Worm (Caenorhabditis elegans): ENCODE measurements around the gene sru-2.

DNA sequence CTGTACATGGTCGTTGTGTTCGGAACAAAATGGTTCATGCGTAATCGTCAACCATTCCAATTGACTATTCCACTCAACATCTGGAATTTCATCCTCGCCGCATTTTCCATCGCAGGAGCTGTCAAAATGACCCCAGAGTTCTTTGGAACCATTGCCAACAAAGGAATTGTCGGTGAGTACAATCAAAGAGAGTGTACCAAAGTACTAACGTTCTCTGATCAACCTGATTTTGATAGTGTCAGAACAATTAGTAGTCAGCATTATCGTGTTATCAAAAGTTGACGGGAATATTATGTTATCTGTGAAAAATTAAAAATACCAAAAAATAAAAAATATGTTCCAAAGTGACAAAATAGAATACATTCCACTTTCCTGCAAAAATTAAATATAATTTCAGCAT lies 40.9 kb downstream of the sru-2 start:
- TF ChIP-seq mdl-1 (tag; optimal IDR thresholded peaks at IDR 0.05), result no peak
- no peak for TF ChIP-seq ZK546.5 (tag; optimal IDR thresholded peaks at IDR 0.05)
- TF ChIP-seq F13H6.1 (tag; optimal IDR thresholded peaks at IDR 0.05), result no peak
- no peak for TF ChIP-seq ztf-11 (tag; optimal IDR thresholded peaks at IDR 0.05)
- no peak for TF ChIP-seq ceh-16 (tag; optimal IDR thresholded peaks at IDR 0.05)
- TF ChIP-seq alr-1 (tag; optimal IDR thresholded peaks at IDR 0.05), result no peak
- no peak for TF ChIP-seq R02D3.7 (tag; optimal IDR thresholded peaks at IDR 0.05)
